Worm (Caenorhabditis elegans) whole organism, early embryonic: ENCODE data around the gene atf-4.

Experiments
- F13C5.2 ChIP-seq: sonication (generic microtip); optimal IDR thresholded peaks from 2 replicates; lab custom pipeline; 2017; ENCODE audit warnings: mild to moderate bottlenecking, missing genetic modification characterization, inconsistent platforms, missing compliant biosample characterization
- ama-1 ChIP-seq: fragments of 150-350 bp; optimal IDR thresholded peaks from 2 replicates; lab custom pipeline; 2014
- flt-1 ChIP-seq: fragments of 200-800 bp; sonication (Bioruptor generic); IDR thresholded peaks from 2 replicates; pipeline ENCODE4 v1.3.6; 2022; ENCODE audit warnings: missing genetic modification characterization, missing compliant biosample characterization
- hmg-4 ChIP-seq: fragments of 200-800 bp; sonication (Bioruptor generic); optimal IDR thresholded peaks from 2 replicates; lab custom pipeline; 2018; ENCODE audit warnings: mild to moderate bottlenecking, missing genetic modification characterization, missing compliant biosample characterization
- scrt-1 ChIP-seq: fragments of 200-800 bp; sonication (Bioruptor generic); IDR thresholded peaks from 2 replicates; pipeline ENCODE4 v1.3.6; 2022; ENCODE audit warnings: missing genetic modification characterization, missing compliant biosample characterization
- tra-4 ChIP-seq: sonication (generic microtip); optimal IDR thresholded peaks from 2 replicates; lab custom pipeline; 2017; ENCODE audit warnings: missing genetic modification characterization, missing compliant biosample characterization

DNA sequence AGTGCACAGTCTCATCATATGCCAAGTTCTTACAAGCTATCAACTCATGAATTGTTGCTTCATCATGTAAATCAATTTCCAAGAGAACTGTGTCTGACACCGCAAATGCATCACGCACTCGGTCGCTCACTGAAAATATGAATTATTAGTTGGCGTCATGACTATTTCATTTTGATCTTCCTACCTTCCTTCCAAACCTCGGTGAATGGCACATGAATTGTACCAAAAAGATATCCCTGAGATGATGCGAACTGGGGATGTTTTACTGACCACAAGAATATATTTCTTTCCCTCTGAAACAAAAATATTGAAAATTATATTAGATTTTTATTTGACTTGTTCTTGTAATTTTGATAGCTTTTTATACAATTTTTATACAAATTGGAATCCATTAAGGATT, 50.4 kb downstream of the atf-4 start:
- TF ChIP-seq tra-4 (tag; lab: Kevin White, UChicago), result no peak
- no peak for TF ChIP-seq ama-1 (lab: Kevin White, UChicago)
- no peak for TF ChIP-seq F13C5.2 (tag; lab: Kevin White, UChicago)
- no peak for TF ChIP-seq scrt-1 (GFP tag; lab: Robert Waterston, UW)
- TF ChIP-seq flt-1 (GFP tag; lab: Robert Waterston, UW), result no peak
- no peak for TF ChIP-seq hmg-4 (GFP tag; lab: Kevin White, UChicago)
